Worm (Caenorhabditis elegans): Measurements from ENCODE around the gene madf-3.

Gene madf-3

DNA sequence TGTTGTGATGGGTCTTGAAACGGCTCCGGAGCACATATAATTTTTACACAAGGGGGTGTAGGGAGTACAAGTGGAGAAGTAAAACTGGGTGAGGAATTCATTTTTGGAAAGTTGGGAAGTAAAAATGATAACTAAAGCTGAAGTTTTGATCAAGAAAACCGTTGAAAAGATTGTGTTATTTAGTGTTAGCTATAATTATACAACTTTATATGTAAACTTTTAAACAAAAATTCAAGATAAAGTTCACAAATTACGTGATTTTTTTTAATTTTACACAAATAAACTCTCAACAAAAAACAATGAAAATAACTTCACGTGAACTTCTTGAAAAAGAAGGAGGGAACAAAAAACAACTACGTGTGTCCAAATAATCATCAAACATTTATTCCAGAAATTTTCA is 20.7 kb downstream of the madf-3 start, which contains the start of the genes H20J04.7 and H20J04.1:
Gene H20J04.7, minus strand, starts transcription at position 101 of the 400 bp plus-strand sequence.
Gene H20J04.1, plus strand, starts transcription at position 397 of the 400 bp plus-strand sequence.
- TF ChIP-seq unc-39 (tag; optimal IDR thresholded peaks at IDR 0.05): no peak
- no peak for TF ChIP-seq gmeb-1 (tag; optimal IDR thresholded peaks at IDR 0.05)
- no peak for TF ChIP-seq lin-13 (GFP tag; optimal IDR thresholded peaks at IDR 0.05)
- TF ChIP-seq nhr-21 (tag; optimal IDR thresholded peaks at IDR 0.05): no peak
- TF ChIP-seq F13H6.1 (tag; optimal IDR thresholded peaks at IDR 0.05): no peak
- TF ChIP-seq nhr-77 (tag; optimal IDR thresholded peaks at IDR 0.05): no peak
- TF ChIP-seq blmp-1 (tag; optimal IDR thresholded peaks at IDR 0.05; ENCODE audit: insufficient read depth): no peak
- TF ChIP-seq sma-9 (GFP tag; optimal IDR thresholded peaks at IDR 0.05): no peak
- TF ChIP-seq sma-9 (tag; optimal IDR thresholded peaks at IDR 0.05): no peak
- TF ChIP-seq fos-1 (tag; optimal IDR thresholded peaks at IDR 0.05): no peak
- TF ChIP-seq nhr-11 (tag; optimal IDR thresholded peaks at IDR 0.05): no peak
- TF ChIP-seq dmd-4 (tag; optimal IDR thresholded peaks at IDR 0.05): no peak
- TF ChIP-seq ztf-11 (tag; optimal IDR thresholded peaks at IDR 0.05): no peak
- TF ChIP-seq alr-1 (tag; optimal IDR thresholded peaks at IDR 0.05): no peak

ce11 chrII:4358765-4359164 is 24.2 kb downstream of the madf-3 start, which contains the start of gene lat-2:
lat-2 (plus strand) TSS chrII:4359065.
- no peak for TF ChIP-seq egl-27 (tag; optimal IDR thresholded peaks at IDR 0.05)
- TF ChIP-seq ZK546.5 (tag; optimal IDR thresholded peaks at IDR 0.05): no peak
- TF ChIP-seq nhr-77 (tag; optimal IDR thresholded peaks at IDR 0.05): no peak
- no peak for TF ChIP-seq mbf-1 (tag; optimal IDR thresholded peaks at IDR 0.05)
- TF ChIP-seq nhr-237 (tag; optimal IDR thresholded peaks at IDR 0.05): no peak

DNA sequence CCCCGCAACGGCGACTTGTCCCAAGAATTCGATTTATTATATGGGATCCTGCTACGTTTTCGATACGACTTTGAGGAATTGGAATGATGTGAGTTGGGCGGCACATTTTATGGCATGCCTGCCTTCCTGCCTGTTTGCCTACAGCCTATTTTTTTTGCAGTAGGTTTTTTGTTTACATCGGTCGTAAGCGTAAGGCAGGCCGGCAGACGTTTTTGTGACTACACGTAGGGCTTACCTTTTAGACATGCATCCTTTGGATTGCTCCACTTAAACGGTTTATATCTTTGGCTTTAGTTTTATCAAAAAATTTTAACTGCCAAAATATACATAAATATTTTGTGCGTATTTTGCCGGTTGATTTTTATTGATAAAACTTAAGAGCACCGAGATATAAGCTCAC is 24.7 kb downstream of the madf-3 start:
- TF ChIP-seq ztf-11 (tag; optimal IDR thresholded peaks at IDR 0.05): no peak
- TF ChIP-seq zag-1 (tag; optimal IDR thresholded peaks at IDR 0.05): no peak
- TF ChIP-seq nhr-129 (tag; optimal IDR thresholded peaks at IDR 0.05): no peak
- TF ChIP-seq nhr-237 (tag; optimal IDR thresholded peaks at IDR 0.05): no peak
- no peak for TF ChIP-seq nhr-12 (tag; optimal IDR thresholded peaks at IDR 0.05)
- no peak for TF ChIP-seq lin-11 (tag; optimal IDR thresholded peaks at IDR 0.05)
- no peak for TF ChIP-seq lsy-2 (tag; optimal IDR thresholded peaks at IDR 0.05)
- TF ChIP-seq F13H6.1 (tag; optimal IDR thresholded peaks at IDR 0.05): no peak
- no peak for TF ChIP-seq R02D3.7 (tag; optimal IDR thresholded peaks at IDR 0.05)
- TF ChIP-seq ceh-16 (tag; optimal IDR thresholded peaks at IDR 0.05): no peak
- no peak for TF ChIP-seq nhr-77 (tag; optimal IDR thresholded peaks at IDR 0.05)
- no peak for TF ChIP-seq nhr-10 (tag; optimal IDR thresholded peaks at IDR 0.05)
- no peak for TF ChIP-seq fos-1 (tag; optimal IDR thresholded peaks at IDR 0.05)
- TF ChIP-seq nhr-25 (tag; optimal IDR thresholded peaks at IDR 0.05): no peak
- no peak for TF ChIP-seq Y55F3AM.14 (GFP tag; optimal IDR thresholded peaks at IDR 0.05)
- no peak for TF ChIP-seq C34F6.9 (tag; optimal IDR thresholded peaks at IDR 0.05)
- no peak for TF ChIP-seq blmp-1 (tag; optimal IDR thresholded peaks at IDR 0.05; ENCODE audit: insufficient read depth)
- no peak for TF ChIP-seq snpc-4 (tag; optimal IDR thresholded peaks at IDR 0.05)
- no peak for TF ChIP-seq lin-39 (tag; optimal IDR thresholded peaks at IDR 0.05)
- no peak for TF ChIP-seq ama-1 (optimal IDR thresholded peaks at IDR 0.05)

DNA sequence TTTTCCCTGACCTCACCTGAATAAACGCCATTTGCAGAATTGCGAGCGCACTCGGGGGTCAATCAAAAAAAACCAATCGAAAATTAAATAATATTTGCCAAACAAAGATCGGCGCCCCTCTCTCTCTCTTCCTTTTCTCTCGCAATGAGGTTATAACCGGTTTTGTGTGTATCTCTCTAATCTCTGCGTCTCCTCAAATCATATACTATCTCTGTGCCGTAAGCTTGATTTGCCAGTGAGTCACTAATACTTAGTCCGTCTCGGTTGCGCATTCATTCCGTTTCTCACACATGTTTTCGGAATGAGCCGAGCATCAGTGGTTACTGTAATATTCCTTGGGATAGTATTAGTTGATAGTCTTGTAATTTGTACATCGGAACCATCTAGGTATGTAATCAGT is 27.5 kb downstream of the madf-3 start:
- TF ChIP-seq nhr-21 (tag; optimal IDR thresholded peaks at IDR 0.05) (no peak), skn-1 (tag; optimal IDR thresholded peaks at IDR 0.05) (no peak), sma-3 (GFP tag; optimal IDR thresholded peaks at IDR 0.05) (peak; percentile 25), dmd-4 (tag; optimal IDR thresholded peaks at IDR 0.05) (no peak), F13H6.1 (tag; optimal IDR thresholded peaks at IDR 0.05) (peak; percentile 41), fos-1 (tag; optimal IDR thresholded peaks at IDR 0.05) (peak; percentile 37)

DNA sequence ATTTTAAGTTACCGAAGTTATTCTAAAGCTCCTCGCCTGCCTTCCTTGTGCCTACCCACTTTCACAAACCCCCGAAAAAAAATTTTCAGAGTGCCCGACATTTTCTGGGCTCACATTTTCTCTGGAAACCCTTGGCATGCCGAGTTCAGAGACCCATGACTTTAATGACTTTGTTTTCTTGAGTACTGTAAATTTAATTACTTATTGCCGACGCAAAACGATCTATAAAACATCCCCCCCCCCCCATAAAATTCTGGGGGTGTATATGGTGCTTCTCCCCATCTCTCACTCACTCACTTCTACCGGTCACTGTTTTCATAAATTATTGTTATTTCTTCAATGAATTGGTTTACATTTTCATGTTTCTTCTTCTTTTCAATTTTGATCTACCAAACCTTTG is 33.4 kb downstream of the madf-3 start, which contains the start of gene try-9:
Gene try-9, plus strand, starts transcription at position 301 of the 400 bp plus-strand sequence.
- no peak for TF ChIP-seq crh-2 (tag; optimal IDR thresholded peaks at IDR 0.05)
- TF ChIP-seq blmp-1 (tag; optimal IDR thresholded peaks at IDR 0.05; ENCODE audit: insufficient read depth): no peak
- no peak for TF ChIP-seq C34F6.9 (tag; optimal IDR thresholded peaks at IDR 0.05)
- no peak for TF ChIP-seq elt-1 (tag; optimal IDR thresholded peaks at IDR 0.05)
- TF ChIP-seq snpc-4 (tag; optimal IDR thresholded peaks at IDR 0.05): no peak
- no peak for TF ChIP-seq F13H6.1 (tag; optimal IDR thresholded peaks at IDR 0.05)
- TF ChIP-seq unc-39 (tag; optimal IDR thresholded peaks at IDR 0.05): no peak
- no peak for TF ChIP-seq mbf-1 (tag; optimal IDR thresholded peaks at IDR 0.05)
- no peak for TF ChIP-seq aly-2 (tag; optimal IDR thresholded peaks at IDR 0.05)
- no peak for TF ChIP-seq skn-1 (tag; optimal IDR thresholded peaks at IDR 0.05)
- TF ChIP-seq sma-3 (GFP tag; optimal IDR thresholded peaks at IDR 0.05): no peak
- TF ChIP-seq R02D3.7 (tag; optimal IDR thresholded peaks at IDR 0.05): no peak
- TF ChIP-seq ztf-1 (GFP tag; conservative IDR thresholded peaks at IDR 0.05): no peak
- TF ChIP-seq Y55F3AM.14 (GFP tag; optimal IDR thresholded peaks at IDR 0.05): no peak
- no peak for TF ChIP-seq lin-11 (tag; optimal IDR thresholded peaks at IDR 0.05)
- no peak for TF ChIP-seq nhr-21 (tag; optimal IDR thresholded peaks at IDR 0.05)
